Worm (Caenorhabditis elegans): ENCODE data around the gene C01G5.3.

- TF ChIP-seq nhr-23 (tag; optimal IDR thresholded peaks at IDR 0.05), result peak; percentile 37
- TF ChIP-seq lin-15B (tag; optimal IDR thresholded peaks at IDR 0.05), result no peak
- no peak for TF ChIP-seq ceh-16 (tag; optimal IDR thresholded peaks at IDR 0.05)
- TF ChIP-seq ztf-11 (tag; optimal IDR thresholded peaks at IDR 0.05), result no peak
Measured at ce11 chrIV:6519593-6519992, 16.4 kb upstream of the C01G5.3 start, which contains the start of gene C01G5.9.

Measured in whole organism, L3 larva.